Fruit fly (Drosophila melanogaster) whole organism, prepupa: ENCODE measurements around the gene CG14687.

Experiments
- CG10631 ChIP-seq: fragments of 200-800 bp; sonication (Bioruptor generic); optimal IDR thresholded peaks from 2 replicates; lab custom pipeline; 2016; ENCODE audit warnings: missing biosample characterization, missing genetic modification characterization
- CG10669 ChIP-seq: fragments of 200-800 bp; sonication (Bioruptor generic); optimal IDR thresholded peaks from 3 replicates; lab custom pipeline; 2018; ENCODE audit warnings: missing biosample characterization, mild to moderate bottlenecking, missing genetic modification characterization, moderate library complexity
- CG11294 ChIP-seq: fragments of 200-800 bp; sonication (Bioruptor generic); IDR thresholded peaks from 2 replicates; pipeline ENCODE4 v1.3.6; 2022; ENCODE audit warnings: missing biosample characterization, missing genetic modification characterization
- CG11762 ChIP-seq: fragments of 200-800 bp; sonication (Bioruptor generic); optimal IDR thresholded peaks from 3 replicates; lab custom pipeline; 2016; ENCODE audit warnings: missing biosample characterization, missing genetic modification characterization; ENCODE audit not compliant: insufficient read depth
- CG11902 ChIP-seq: fragments of 200-800 bp; sonication (Bioruptor generic); optimal IDR thresholded peaks from 3 replicates; lab custom pipeline; 2016; ENCODE audit warnings: missing biosample characterization, missing genetic modification characterization
- CG15336 ChIP-seq: fragments of 200-800 bp; sonication (Bioruptor generic); IDR thresholded peaks from 2 replicates; pipeline ENCODE4 v1.3.6; 2022; ENCODE audit warnings: missing biosample characterization, missing genetic modification characterization
- CG31627 ChIP-seq: fragments of 200-800 bp; sonication (Bioruptor generic); optimal IDR thresholded peaks from 3 replicates; lab custom pipeline; 2016; ENCODE audit warnings: missing biosample characterization, missing genetic modification characterization
- CG6163 ChIP-seq: fragments of 200-800 bp; sonication (Bioruptor generic); IDR thresholded peaks from 3 replicates; pipeline ENCODE4 v1.3.6; 2022; ENCODE audit warnings: missing biosample characterization, missing genetic modification characterization
- CG6276 ChIP-seq: fragments of 200-800 bp; sonication (Bioruptor generic); optimal IDR thresholded peaks from 2 replicates; lab custom pipeline; 2017; ENCODE audit warnings: missing biosample characterization, mild to moderate bottlenecking, missing genetic modification characterization
- CG6792 ChIP-seq: fragments of 200-800 bp; sonication (Bioruptor generic); optimal IDR thresholded peaks from 3 replicates; lab custom pipeline; 2016; ENCODE audit warnings: missing biosample characterization, missing genetic modification characterization
- CG6808 ChIP-seq: fragments of 200-800 bp; sonication (Bioruptor generic); optimal IDR thresholded peaks from 3 replicates; lab custom pipeline; 2017; ENCODE audit warnings: missing biosample characterization, missing genetic modification characterization, mild to moderate bottlenecking, moderate library complexity, missing genetic modification reagents
- CG6854 ChIP-seq: fragments of 200-800 bp; sonication (Bioruptor generic); optimal IDR thresholded peaks from 2 replicates; lab custom pipeline; 2017; ENCODE audit warnings: missing biosample characterization, mild to moderate bottlenecking, missing genetic modification characterization
- CG8119 ChIP-seq: fragments of 200-800 bp; sonication (Bioruptor generic); IDR thresholded peaks from 3 replicates; pipeline ENCODE4 v1.3.6; 2022; ENCODE audit warnings: missing biosample characterization, missing genetic modification characterization
- CG9139 ChIP-seq: fragments of 200-800 bp; sonication (Bioruptor generic); optimal IDR thresholded peaks from 3 replicates; lab custom pipeline; 2017; ENCODE audit warnings: missing biosample characterization, mild to moderate bottlenecking, missing genetic modification characterization
- Eip75B ChIP-seq: fragments of 200-800 bp; sonication (Bioruptor generic); optimal IDR thresholded peaks from 3 replicates; lab custom pipeline; 2016; ENCODE audit warnings: missing biosample characterization, missing genetic modification characterization
- Eip78C ChIP-seq: fragments of 200-800 bp; sonication (Bioruptor generic); peaks from one replicate; lab custom pipeline; 2016; ENCODE audit warnings: missing biosample characterization, missing genetic modification characterization
- Hr39 ChIP-seq: fragments of 200-800 bp; sonication (Bioruptor generic); optimal IDR thresholded peaks from 2 replicates; lab custom pipeline; 2016; ENCODE audit warnings: missing biosample characterization, missing genetic modification characterization
- Hr4 ChIP-seq: fragments of 200-800 bp; sonication (Bioruptor generic); optimal IDR thresholded peaks from 3 replicates; lab custom pipeline; 2016; ENCODE audit warnings: missing biosample characterization, missing genetic modification characterization
- Lpt ChIP-seq: fragments of 200-800 bp; sonication (Bioruptor generic); optimal IDR thresholded peaks from 3 replicates; lab custom pipeline; 2016; ENCODE audit warnings: missing biosample characterization, missing genetic modification characterization
- OdsH ChIP-seq: fragments of 200-800 bp; sonication (Bioruptor generic); optimal IDR thresholded peaks from 3 replicates; lab custom pipeline; 2016; ENCODE audit warnings: missing biosample characterization, missing genetic modification characterization
- Smox ChIP-seq: fragments of 200-800 bp; sonication (Bioruptor generic); optimal IDR thresholded peaks from 3 replicates; lab custom pipeline; 2016; ENCODE audit warnings: missing biosample characterization, missing genetic modification characterization
- Sox14 ChIP-seq: fragments of 200-800 bp; sonication (Bioruptor generic); optimal IDR thresholded peaks from 3 replicates; lab custom pipeline; 2016; ENCODE audit warnings: missing biosample characterization, missing genetic modification characterization
- Sox15 ChIP-seq: fragments of 200-800 bp; sonication (Bioruptor generic); optimal IDR thresholded peaks from 3 replicates; lab custom pipeline; 2016; ENCODE audit warnings: missing biosample characterization, missing genetic modification characterization
- acj6 ChIP-seq: fragments of 200-800 bp; sonication (Bioruptor generic); optimal IDR thresholded peaks from 3 replicates; lab custom pipeline; 2016; ENCODE audit warnings: missing biosample characterization, missing genetic modification characterization
- cyc ChIP-seq: fragments of 200-800 bp; sonication (Bioruptor generic); optimal IDR thresholded peaks from 3 replicates; lab custom pipeline; 2016; ENCODE audit warnings: missing biosample characterization, missing genetic modification characterization
- esn ChIP-seq: fragments of 200-800 bp; sonication (Bioruptor generic); optimal IDR thresholded peaks from 2 replicates; lab custom pipeline; 2016; ENCODE audit warnings: missing biosample characterization, mild to moderate bottlenecking, missing genetic modification characterization, moderate library complexity
- lz ChIP-seq: fragments of 200-800 bp; sonication (Bioruptor generic); optimal IDR thresholded peaks from 3 replicates; lab custom pipeline; 2016; ENCODE audit warnings: missing biosample characterization, missing genetic modification characterization
- pdm3 ChIP-seq: fragments of 200-800 bp; sonication (Bioruptor generic); optimal IDR thresholded peaks from 3 replicates; lab custom pipeline; 2016; ENCODE audit warnings: missing biosample characterization, missing genetic modification characterization
- salr ChIP-seq, 2 experiments: fragments of 200-800 bp; sonication (Bioruptor generic); optimal IDR thresholded peaks; 3 replicates each; lab custom pipeline; 2016 to 2018; ENCODE audit warnings: missing biosample characterization in 2 of 2, missing genetic modification characterization in 2 of 2, mild to moderate bottlenecking in 1 of 2
- spab ChIP-seq: fragments of 200-800 bp; sonication (Bioruptor generic); optimal IDR thresholded peaks from 2 replicates; lab custom pipeline; 2017; ENCODE audit warnings: missing biosample characterization, mild to moderate bottlenecking, missing genetic modification characterization, missing genetic modification reagents

CG14687 gene

DNA sequence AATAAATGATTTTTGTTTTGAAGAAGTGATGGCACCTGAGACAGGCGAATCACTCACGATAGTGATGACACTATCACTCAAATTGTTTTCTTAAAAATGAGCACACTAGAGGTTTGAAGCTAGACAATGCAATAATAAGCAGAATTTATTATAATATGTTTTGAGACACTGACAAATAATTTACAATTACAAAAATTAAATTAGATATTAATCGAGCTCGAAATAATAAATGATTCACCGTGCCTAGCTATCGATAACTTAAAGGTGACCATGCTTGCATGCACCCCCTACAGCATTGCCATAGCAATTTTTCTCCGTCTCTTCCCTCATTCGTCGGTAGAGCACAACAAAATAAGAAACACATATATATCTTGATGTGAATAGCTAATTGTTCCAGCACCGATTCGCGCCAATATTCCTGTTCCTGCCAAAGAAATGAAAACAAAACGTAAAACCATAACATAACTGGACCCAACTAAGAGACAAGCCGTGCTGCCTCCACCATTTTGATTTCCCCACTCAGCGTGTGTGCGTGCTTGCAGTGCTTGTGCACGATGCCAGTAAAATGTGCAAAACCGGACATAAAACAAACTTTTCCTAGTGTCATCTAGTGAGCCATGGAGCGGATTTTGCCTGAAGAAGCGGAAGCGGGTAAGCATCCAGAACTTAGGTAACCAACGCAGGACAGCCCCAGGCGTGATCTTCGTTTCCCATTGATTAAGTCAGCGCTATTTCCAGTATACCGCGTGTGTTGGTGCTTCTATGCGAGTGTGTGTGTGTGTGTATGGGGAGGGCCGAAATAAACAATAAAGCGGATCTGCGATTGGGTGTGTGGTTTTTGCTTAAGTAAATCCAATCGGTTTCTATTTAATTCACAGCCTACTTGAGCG is 31.5 kb upstream of the CG14687 start, which contains the start of the genes MED7 and Cap-H2 (continued):
- peak; percentile 33 for TF ChIP-seq CG11762 (GFP tag; lab: Kevin White, UChicago)
- peak; percentile 73 for TF ChIP-seq CG6163 (GFP tag; lab: Robert Waterston, UW)
- peak; percentile 76 for TF ChIP-seq pdm3
- peak; percentile 76 for TF ChIP-seq Sox14 (GFP tag; lab: Kevin White, UChicago)
- TF ChIP-seq Eip75B (GFP tag; lab: Kevin White, UChicago): peak; percentile 77
- TF ChIP-seq, all 60 proteins: peak for 31

DNA sequence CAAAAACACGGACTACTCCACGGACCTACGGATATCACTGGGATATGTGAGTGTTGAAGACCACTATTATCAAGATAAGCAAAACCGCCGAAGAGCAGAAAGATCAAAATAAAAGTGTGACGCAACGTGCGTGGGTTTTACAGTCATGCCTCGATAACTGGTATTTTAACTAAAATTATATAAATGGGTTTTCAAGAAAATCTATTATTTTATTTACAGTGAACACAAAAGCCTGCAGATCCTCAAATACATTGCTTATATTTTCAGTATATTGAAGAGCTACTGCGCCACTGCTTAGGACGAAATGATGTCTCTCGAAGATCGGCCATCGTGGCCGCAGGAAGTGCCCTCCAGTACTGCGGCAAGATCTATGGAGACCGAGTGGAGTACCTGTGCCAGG is 30.7 kb upstream of the CG14687 start:
- peak; percentile 26 for TF ChIP-seq CG31627 (GFP tag; lab: Kevin White, UChicago)
- 0 out of 2 replicates have a peak, but pooled peaks have one; percentile 14 for TF ChIP-seq CG11294 (GFP tag; lab: Robert Waterston, UW)
- TF ChIP-seq esn (GFP tag; lab: Kevin White, UChicago): peak; percentile 20
- TF ChIP-seq CG6854 (GFP tag; lab: Kevin White, UChicago): no peak
- no peak for TF ChIP-seq OdsH (GFP tag; lab: Kevin White, UChicago)
- TF ChIP-seq CG15336: no peak
- peak; percentile 5 for TF ChIP-seq Smox
- TF ChIP-seq salr (GFP tag; optimal IDR thresholded peaks at IDR 0.05; lab: Kevin White, UChicago): no peak
- TF ChIP-seq, all 60 proteins: peak for 4

DNA sequence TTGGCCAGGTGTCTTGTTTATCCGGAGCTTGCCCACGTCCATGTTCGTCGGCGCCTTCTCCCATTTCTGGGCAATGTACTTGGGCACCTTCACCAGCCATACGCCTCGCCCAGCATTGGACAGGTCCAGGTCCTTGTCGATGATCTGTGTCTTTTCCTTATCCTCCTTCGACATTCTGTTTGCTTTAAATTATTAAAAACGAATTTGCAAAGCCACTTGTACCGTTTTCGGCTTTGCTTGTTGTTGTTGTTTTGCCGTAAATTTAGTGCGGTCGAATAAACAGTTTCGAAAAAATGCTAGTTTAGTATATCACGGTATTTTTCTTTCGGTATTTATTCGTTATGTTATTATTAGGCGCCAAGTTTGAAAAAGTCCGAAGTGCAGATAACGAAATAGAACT is 25.2 kb upstream of the CG14687 start, which contains the start of gene TfIIFbeta:
Gene TfIIFbeta (minus strand): TSS at position 279 of the 400 bp plus-strand sequence.
- TF ChIP-seq Eip78C: no peak
- no peak for TF ChIP-seq spab (GFP tag; lab: Kevin White, UChicago)
- TF ChIP-seq Hr39 (GFP tag; lab: Kevin White, UChicago): no peak
- TF ChIP-seq CG10631 (GFP tag; lab: Kevin White, UChicago): no peak
- no peak for TF ChIP-seq Sox15 (GFP tag; lab: Kevin White, UChicago)
- no peak for TF ChIP-seq CG11902
- no peak for TF ChIP-seq CG6163 (GFP tag; lab: Robert Waterston, UW)
- no peak for TF ChIP-seq CG6808 (GFP tag; lab: Kevin White, UChicago)
- no peak for TF ChIP-seq CG15336

DNA sequence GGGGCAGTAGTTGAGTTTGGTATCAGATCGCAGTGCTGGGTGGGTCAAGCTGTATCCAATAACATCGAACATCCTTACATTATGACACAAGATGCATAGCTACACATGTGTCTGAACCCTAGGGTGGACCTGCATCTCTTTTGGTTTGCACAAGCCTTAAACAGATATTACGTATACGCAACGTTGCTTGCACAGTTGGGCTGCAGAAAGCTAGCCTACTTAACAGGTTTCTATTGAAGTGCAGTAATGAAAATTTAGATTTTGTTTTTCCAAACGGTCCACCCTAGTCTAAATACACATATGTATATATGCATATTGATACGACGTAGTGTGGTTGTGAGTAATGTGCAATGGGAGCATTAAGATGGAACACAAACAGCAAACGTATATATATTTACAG is 17.5 kb upstream of the CG14687 start:
- no peak for TF ChIP-seq CG6276 (GFP tag; lab: Kevin White, UChicago)
- TF ChIP-seq Eip75B (GFP tag; lab: Kevin White, UChicago): peak; percentile 52
- TF ChIP-seq CG11762 (GFP tag; lab: Kevin White, UChicago): peak; percentile 23
- no peak for TF ChIP-seq CG10669
- TF ChIP-seq pdm3: peak; percentile 40
- peak; percentile 9 for TF ChIP-seq Lpt
- peak; percentile 26 for TF ChIP-seq acj6
- peak; percentile 41 for TF ChIP-seq CG31627 (GFP tag; lab: Kevin White, UChicago)
- peak; percentile 36 for TF ChIP-seq Hr4 (GFP tag; lab: Kevin White, UChicago)
- TF ChIP-seq CG9139 (GFP tag; lab: Kevin White, UChicago): no peak
- peak; percentile 67 for TF ChIP-seq CG15336
- TF ChIP-seq CG11294 (GFP tag; lab: Robert Waterston, UW): peak; percentile 42; the same call in 1 of the 2 replicates
- TF ChIP-seq Hr39 (GFP tag; lab: Kevin White, UChicago): peak; percentile 21
- TF ChIP-seq CG8119 (GFP tag; lab: Robert Waterston, UW): peak; percentile 56; the same call in 2 of the 3 replicates
- no peak for TF ChIP-seq CG11902
- peak; percentile 26 for TF ChIP-seq cyc (GFP tag; lab: Kevin White, UChicago)
- TF ChIP-seq lz (GFP tag; lab: Kevin White, UChicago): peak; percentile 12
- peak; percentile 34 for TF ChIP-seq Sox14 (GFP tag; lab: Kevin White, UChicago)
- TF ChIP-seq CG6792 (GFP tag; lab: Kevin White, UChicago): peak; percentile 2
